Worm (Caenorhabditis elegans): ENCODE data around the gene C49C3.9.
A peak's percentile ranks its signal among the peaks of the same experiment; 100 is the strongest.

- TF ChIP-seq F16B12.6 (tag; optimal IDR thresholded peaks at IDR 0.05): no peak
- TF ChIP-seq fkh-10 (GFP tag; optimal IDR thresholded peaks at IDR 0.05): no peak
- peak; percentile 23 for TF ChIP-seq pqm-1 (tag; optimal IDR thresholded peaks at IDR 0.05)
- TF ChIP-seq ces-1 (GFP tag; optimal IDR thresholded peaks at IDR 0.05): no peak
- TF ChIP-seq fkh-8 (tag; optimal IDR thresholded peaks at IDR 0.05): no peak
- TF ChIP-seq lin-39 (tag; optimal IDR thresholded peaks at IDR 0.05): no peak
- TF ChIP-seq nhr-11 (tag; optimal IDR thresholded peaks at IDR 0.05): no peak
- no peak for TF ChIP-seq ets-5 (GFP tag; IDR thresholded peaks at IDR 0.05)
Observed at ce11 chrIV:17338920-17339510, 3.1 kb downstream of the C49C3.9 start, which contains the start of gene C49C3.10.

Measured in whole organism, L1 larva.